Worm (Caenorhabditis elegans) whole organism, L3 larva: ENCODE measurements around the gene Y43F8B.28.

Source experiments
- aly-2 ChIP-seq: fragments of 150-350 bp; optimal IDR thresholded peaks from 2 replicates; lab custom pipeline; 2014; ENCODE audit warnings: missing biosample characterization, missing genetic modification characterization
- ama-1 ChIP-seq: fragments of 150-350 bp; optimal IDR thresholded peaks from 2 replicates; lab custom pipeline; 2018
- ceh-16 ChIP-seq: sonication (generic microtip); optimal IDR thresholded peaks from 2 replicates; lab custom pipeline; 2017; ENCODE audit warnings: missing biosample characterization, missing genetic modification characterization
- ceh-28 ChIP-seq: fragments of 150-350 bp; optimal IDR thresholded peaks from 2 replicates; lab custom pipeline; 2014; ENCODE audit warnings: missing biosample characterization, missing genetic modification reagents, missing genetic modification characterization
- ceh-82 ChIP-seq: fragments of 150-350 bp; optimal IDR thresholded peaks from 2 replicates; lab custom pipeline; 2014; ENCODE audit warnings: missing biosample characterization, missing genetic modification characterization
- ceh-9 ChIP-seq: sonication (generic microtip); optimal IDR thresholded peaks from 2 replicates; lab custom pipeline; 2018; ENCODE audit warnings: missing biosample characterization, missing genetic modification characterization
- daf-12 ChIP-seq: fragments of 150-350 bp; optimal IDR thresholded peaks from 2 replicates; lab custom pipeline; 2014; ENCODE audit warnings: missing biosample characterization, missing genetic modification reagents, missing genetic modification characterization
- egl-27 ChIP-seq: sonication (generic microtip); optimal IDR thresholded peaks from 4 replicates; lab custom pipeline; 2017; ENCODE audit warnings: missing biosample characterization, missing genetic modification reagents, missing genetic modification characterization
- egl-5 ChIP-seq: fragments of 150-350 bp; optimal IDR thresholded peaks from 2 replicates; lab custom pipeline; 2017; ENCODE audit warnings: missing biosample characterization, missing genetic modification reagents, missing genetic modification characterization, inconsistent platforms
- elt-1 ChIP-seq: fragments of 150-350 bp; optimal IDR thresholded peaks from 2 replicates; lab custom pipeline; 2014; ENCODE audit warnings: missing biosample characterization, missing genetic modification characterization
- eor-1 ChIP-seq, 2 experiments: fragments of 150-350 bp; optimal IDR thresholded peaks; 2 replicates each; lab custom pipeline; 2014 to 2018; ENCODE audit warnings: missing biosample characterization in 2 of 2, missing genetic modification characterization in 2 of 2
- fkh-10 ChIP-seq: sonication (generic microtip); optimal IDR thresholded peaks from 2 replicates; lab custom pipeline; 2017; ENCODE audit warnings: missing biosample characterization, missing genetic modification reagents, missing genetic modification characterization
- fos-1 ChIP-seq: fragments of 150-350 bp; optimal IDR thresholded peaks from 2 replicates; lab custom pipeline; 2014; ENCODE audit warnings: missing biosample characterization, missing genetic modification characterization
- hmg-11 ChIP-seq: sonication (generic microtip); optimal IDR thresholded peaks from 2 replicates; lab custom pipeline; 2016; ENCODE audit warnings: missing genetic modification characterization, missing compliant biosample characterization
- jun-1 ChIP-seq: fragments of 150-350 bp; optimal IDR thresholded peaks from 2 replicates; lab custom pipeline; 2014; ENCODE audit warnings: missing biosample characterization, missing genetic modification reagents, missing genetic modification characterization
- lin-15B ChIP-seq: fragments of 150-350 bp; optimal IDR thresholded peaks from 2 replicates; lab custom pipeline; 2014; ENCODE audit warnings: missing biosample characterization, missing genetic modification characterization
- lin-39 ChIP-seq: fragments of 150-350 bp; optimal IDR thresholded peaks from 2 replicates; lab custom pipeline; 2018; ENCODE audit warnings: missing biosample characterization, missing genetic modification reagents, missing genetic modification characterization
- lsy-12 ChIP-seq: sonication (generic microtip); optimal IDR thresholded peaks from 2 replicates; lab custom pipeline; 2016; ENCODE audit warnings: mild to moderate bottlenecking, missing genetic modification characterization, missing compliant biosample characterization
- mdl-1 ChIP-seq: fragments of 150-350 bp; optimal IDR thresholded peaks from 2 replicates; lab custom pipeline; 2014; ENCODE audit warnings: missing biosample characterization, missing genetic modification characterization
- mml-1 ChIP-seq: fragments of 150-350 bp; sonication (generic microtip); optimal IDR thresholded peaks from 3 replicates; lab custom pipeline; 2014; ENCODE audit warnings: missing biosample characterization, missing genetic modification characterization
- nhr-237 ChIP-seq: fragments of 150-350 bp; optimal IDR thresholded peaks from 2 replicates; lab custom pipeline; 2014; ENCODE audit warnings: missing biosample characterization, missing genetic modification characterization
- nhr-25 ChIP-seq: sonication (generic microtip); optimal IDR thresholded peaks from 2 replicates; lab custom pipeline; 2017; ENCODE audit warnings: missing biosample characterization, missing genetic modification characterization
- nhr-28 ChIP-seq: fragments of 150-350 bp; optimal IDR thresholded peaks from 2 replicates; lab custom pipeline; 2014; ENCODE audit warnings: missing biosample characterization, missing genetic modification characterization
- nhr-43 ChIP-seq: sonication (generic microtip); optimal IDR thresholded peaks from 2 replicates; lab custom pipeline; 2016; ENCODE audit warnings: mild to moderate bottlenecking, missing genetic modification characterization, missing compliant biosample characterization; ENCODE audit not compliant: poor library complexity, severe bottlenecking
- nhr-67 ChIP-seq: fragments of 150-350 bp; optimal IDR thresholded peaks from 2 replicates; lab custom pipeline; 2014; ENCODE audit warnings: missing biosample characterization, missing genetic modification characterization
- nhr-77 ChIP-seq: fragments of 150-350 bp; optimal IDR thresholded peaks from 2 replicates; lab custom pipeline; 2014; ENCODE audit warnings: missing biosample characterization, missing genetic modification characterization
- pqm-1 ChIP-seq: fragments of 150-350 bp; optimal IDR thresholded peaks from 2 replicates; lab custom pipeline; 2017; ENCODE audit warnings: missing biosample characterization, missing genetic modification characterization, inconsistent platforms
- sea-2 ChIP-seq: fragments of 150-350 bp; sonication (generic microtip); optimal IDR thresholded peaks from 4 replicates; lab custom pipeline; 2014; ENCODE audit warnings: missing biosample characterization, missing genetic modification reagents, missing genetic modification characterization
- skn-1 ChIP-seq: fragments of 150-350 bp; optimal IDR thresholded peaks from 2 replicates; lab custom pipeline; 2014; ENCODE audit warnings: missing biosample characterization, missing genetic modification characterization
- snpc-4 ChIP-seq: fragments of 150-350 bp; optimal IDR thresholded peaks from 2 replicates; lab custom pipeline; 2014; ENCODE audit warnings: missing biosample characterization, missing genetic modification characterization
- tbx-2 ChIP-seq: sonication (generic microtip); optimal IDR thresholded peaks from 2 replicates; lab custom pipeline; 2016; ENCODE audit warnings: mild to moderate bottlenecking, missing genetic modification characterization, missing compliant biosample characterization
- unc-39 ChIP-seq: sonication (generic microtip); optimal IDR thresholded peaks from 4 replicates; lab custom pipeline; 2017; ENCODE audit warnings: missing biosample characterization, missing genetic modification characterization
- zag-1 ChIP-seq: fragments of 150-350 bp; optimal IDR thresholded peaks from 2 replicates; lab custom pipeline; 2014; ENCODE audit warnings: missing biosample characterization, missing genetic modification characterization
- ztf-11 ChIP-seq: fragments of 150-350 bp; optimal IDR thresholded peaks from 2 replicates; lab custom pipeline; 2014; ENCODE audit warnings: missing biosample characterization, missing genetic modification characterization
- ztf-4 ChIP-seq: fragments of 150-350 bp; optimal IDR thresholded peaks from 2 replicates; lab custom pipeline; 2014; ENCODE audit warnings: missing biosample characterization, missing genetic modification characterization

Y43F8B.28 gene

ce11 chrV:19502579-19503151, 17.5 kb downstream of the Y43F8B.28 start, which contains the start of gene Y43F8B.3:
Y43F8B.3 (plus strand) TSS chrV:19503101.
- TF ChIP-seq ztf-11 (no peak), mdl-1 (no peak), ceh-9 (tag; lab: Kevin White, UChicago) (no peak), snpc-4 (tag; lab: Kevin White, UChicago) (no peak), ztf-4 (tag; lab: Kevin White, UChicago) (no peak)

- TF ChIP-seq zag-1 (tag; lab: Kevin White, UChicago): no peak
- no peak for TF ChIP-seq fos-1 (tag; lab: Kevin White, UChicago)
- TF ChIP-seq ztf-11: no peak
- no peak for TF ChIP-seq lin-39 (tag; lab: Kevin White, UChicago)
- TF ChIP-seq nhr-43 (tag; lab: Kevin White, UChicago): no peak
- no peak for TF ChIP-seq sea-2 (GFP tag; lab: Kevin White, UChicago)
- TF ChIP-seq unc-39 (tag; lab: Kevin White, UChicago): no peak
- no peak for TF ChIP-seq snpc-4 (tag; lab: Kevin White, UChicago)
- TF ChIP-seq lsy-12 (tag; lab: Kevin White, UChicago): no peak
- TF ChIP-seq egl-5 (tag; lab: Kevin White, UChicago): no peak
- no peak for TF ChIP-seq hmg-11
- no peak for TF ChIP-seq mml-1 (tag; lab: Kevin White, UChicago)
- no peak for TF ChIP-seq lin-15B (tag; lab: Kevin White, UChicago)
Observed at ce11 chrV:19509061-19509460, 23.9 kb downstream of the Y43F8B.28 start.

ce11 chrV:19510352-19510751, 25.2 kb downstream of the Y43F8B.28 start:
- TF ChIP-seq fkh-10 (GFP tag; lab: Kevin White, UChicago) (no peak), pqm-1 (tag; lab: Kevin White, UChicago) (no peak), nhr-28 (tag; lab: Kevin White, UChicago) (no peak), hmg-11 (no peak), nhr-77 (tag; lab: Kevin White, UChicago) (no peak), tbx-2 (tag; lab: Kevin White, UChicago) (no peak), aly-2 (tag; lab: Kevin White, UChicago) (no peak), eor-1 (tag; optimal IDR thresholded peaks at IDR 0.05; lab: Kevin White, UChicago) (no peak), ceh-16 (no peak), nhr-43 (tag; lab: Kevin White, UChicago) (no peak), lin-39 (tag; lab: Kevin White, UChicago) (no peak), egl-27 (tag; lab: Kevin White, UChicago) (no peak), egl-5 (tag; lab: Kevin White, UChicago) (no peak), ama-1 (lab: Kevin White, UChicago) (no peak), daf-12 (tag; lab: Kevin White, UChicago) (no peak), nhr-67 (no peak), ceh-82 (no peak), mml-1 (tag; lab: Kevin White, UChicago) (no peak)

- TF ChIP-seq pqm-1 (tag; lab: Kevin White, UChicago) (no peak), mdl-1 (no peak), snpc-4 (tag; lab: Kevin White, UChicago) (no peak), nhr-67 (no peak), ztf-4 (tag; lab: Kevin White, UChicago) (no peak), hmg-11 (no peak), nhr-28 (tag; lab: Kevin White, UChicago) (no peak), ceh-82 (no peak), jun-1 (tag; lab: Kevin White, UChicago) (no peak), eor-1 (tag; optimal IDR thresholded peaks at IDR 0.05; lab: Kevin White, UChicago) (no peak), aly-2 (tag; lab: Kevin White, UChicago) (no peak), ztf-11 (no peak), ceh-16 (no peak), nhr-43 (tag; lab: Kevin White, UChicago) (no peak), sea-2 (GFP tag; lab: Kevin White, UChicago) (no peak), nhr-237 (tag; lab: Kevin White, UChicago) (no peak)
Observed at ce11 chrV:19510925-19511324, 25.8 kb downstream of the Y43F8B.28 start.

- TF ChIP-seq elt-1 (tag; lab: Kevin White, UChicago) (no peak), skn-1 (tag; lab: Kevin White, UChicago) (no peak), nhr-28 (tag; lab: Kevin White, UChicago) (no peak), fos-1 (tag; lab: Kevin White, UChicago) (no peak), sea-2 (GFP tag; lab: Kevin White, UChicago) (no peak), nhr-77 (tag; lab: Kevin White, UChicago) (no peak), hmg-11 (no peak), nhr-43 (tag; lab: Kevin White, UChicago) (no peak), nhr-25 (tag; lab: Kevin White, UChicago) (no peak), ceh-28 (no peak), jun-1 (tag; lab: Kevin White, UChicago) (no peak), mdl-1 (no peak)
Observed at ce11 chrV:19512260-19512947, 27.3 kb downstream of the Y43F8B.28 start, which contains the start of gene Y43F8B.19. Y43F8B.19 (minus strand) TSS chrV:19512310.
